Worm (Caenorhabditis elegans): Measurements from ENCODE around the gene F13A2.4.

The F13A2.4 gene

ce11 chrV:4377622-4378021, 22.4 kb downstream of the F13A2.4 start, which contains the start of gene F32D1.8:
TSS of gene F32D1.8 (minus strand) at chrV:4377722.
- no peak for TF ChIP-seq dao-5 (tag; optimal IDR thresholded peaks at IDR 0.05)

DNA sequence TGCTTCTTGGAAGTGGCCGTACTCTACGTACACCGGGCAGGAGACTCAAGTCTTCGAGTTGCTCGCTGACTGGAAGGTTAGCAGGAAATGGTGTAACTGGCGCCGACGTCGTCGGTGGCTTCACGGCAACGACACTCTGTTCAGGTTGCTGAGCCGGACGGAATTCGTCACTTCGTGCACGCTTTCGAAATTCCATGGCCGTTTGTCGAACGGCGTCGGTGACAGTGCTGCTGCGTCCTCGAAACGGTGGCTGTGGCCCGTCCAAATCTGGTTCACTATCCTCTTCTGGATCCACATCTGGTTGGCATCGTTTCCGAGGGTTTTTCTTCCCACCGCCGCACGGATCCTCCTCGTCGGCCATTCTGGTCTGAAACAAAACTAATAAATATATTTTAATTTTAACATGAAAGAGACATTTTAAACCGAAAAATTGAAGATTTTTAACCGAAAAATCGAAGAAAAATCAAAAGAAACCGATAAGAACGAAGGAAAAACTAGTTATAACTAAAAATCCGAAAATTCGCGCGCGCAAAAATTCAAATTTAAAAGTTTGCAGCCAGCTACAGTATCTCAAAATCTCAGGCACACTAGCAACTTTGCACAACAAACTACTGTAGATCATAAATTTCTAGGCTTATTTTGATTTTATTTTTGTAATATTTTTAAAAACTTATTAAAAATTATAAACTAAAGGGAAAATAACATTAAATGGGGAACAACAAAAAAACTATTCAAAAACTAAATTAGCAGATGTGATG, 24.0 kb downstream of the F13A2.4 start, which contains the start of gene F32D1.7:
TSS of gene F32D1.7 (minus strand) at position 367 of the 758 bp plus-strand sequence.
- TF ChIP-seq him-1 (tag; optimal IDR thresholded peaks at IDR 0.05) (no peak), dao-5 (tag; optimal IDR thresholded peaks at IDR 0.05) (no peak), W03F9.2 (tag; optimal IDR thresholded peaks at IDR 0.05) (peak; percentile 11)

DNA sequence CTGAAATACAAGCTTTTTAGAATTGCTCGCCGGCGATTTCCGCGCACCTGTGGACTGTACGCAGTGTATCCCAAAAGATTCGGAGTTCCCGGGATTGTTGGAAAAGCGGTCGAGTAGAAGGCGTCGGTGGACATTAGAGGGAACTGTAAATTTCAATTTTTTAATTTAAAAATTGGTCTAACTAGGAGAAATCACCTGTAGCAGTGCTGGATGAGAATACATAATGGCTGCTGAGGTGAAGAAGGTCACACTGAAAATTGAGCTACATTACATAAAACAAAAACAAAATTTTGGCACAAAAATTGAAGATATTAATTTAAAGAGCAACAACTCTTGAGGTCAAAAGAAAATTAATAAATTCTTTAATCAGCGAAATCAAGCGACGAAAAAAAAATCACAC, 25.4 kb downstream of the F13A2.4 start, which contains the start of gene neg-1:
TSS of gene neg-1 (minus strand) at position 250 of the 400 bp plus-strand sequence.
- no peak for TF ChIP-seq dao-5 (tag; optimal IDR thresholded peaks at IDR 0.05)
- no peak for TF ChIP-seq W03F9.2 (tag; optimal IDR thresholded peaks at IDR 0.05)
- no peak for TF ChIP-seq him-1 (tag; optimal IDR thresholded peaks at IDR 0.05)

DNA sequence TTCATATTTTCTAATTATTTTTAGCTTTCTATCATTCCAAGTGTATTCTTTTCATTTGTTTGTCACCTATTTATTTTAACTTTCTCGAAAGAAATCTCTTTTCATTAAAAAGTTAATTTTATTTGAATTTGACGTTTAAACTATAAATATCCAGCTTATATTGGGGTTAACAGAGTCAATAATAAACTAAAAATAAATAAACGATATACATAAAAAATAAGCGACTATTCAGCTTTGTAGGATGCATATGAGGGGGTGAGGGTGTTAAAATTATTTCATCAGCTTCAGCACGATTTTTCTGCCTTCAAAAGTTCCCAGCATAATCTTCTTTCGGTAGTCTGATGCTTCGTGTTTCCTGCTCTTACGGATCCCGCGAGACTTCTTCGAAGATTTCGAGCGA, 26.4 kb downstream of the F13A2.4 start:
- TF ChIP-seq him-1 (tag; optimal IDR thresholded peaks at IDR 0.05) (no peak), W03F9.2 (tag; optimal IDR thresholded peaks at IDR 0.05) (no peak), dao-5 (tag; optimal IDR thresholded peaks at IDR 0.05) (no peak)

DNA sequence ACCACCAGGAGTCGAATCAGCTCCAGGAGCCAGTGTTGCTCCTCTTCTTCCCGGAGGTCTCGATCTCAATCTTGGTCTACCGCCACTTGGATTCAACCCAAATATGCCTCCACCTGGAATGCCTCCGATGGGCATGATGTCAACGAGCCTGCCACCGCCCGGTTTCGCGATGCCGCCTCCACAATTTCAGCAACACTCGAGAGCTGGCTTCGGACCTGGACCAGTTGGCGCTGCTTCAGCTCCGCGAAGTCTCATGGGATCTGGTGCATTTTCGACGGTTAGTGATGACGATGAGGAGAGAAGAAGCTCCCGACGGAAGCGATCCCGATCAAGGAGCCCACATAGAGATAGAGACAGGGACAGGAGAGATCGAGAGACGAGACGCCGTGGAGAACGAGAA, 27.0 kb downstream of the F13A2.4 start:
- TF ChIP-seq W03F9.2 (tag; optimal IDR thresholded peaks at IDR 0.05) (no peak), dao-5 (tag; optimal IDR thresholded peaks at IDR 0.05) (no peak), him-1 (tag; optimal IDR thresholded peaks at IDR 0.05) (no peak)

DNA sequence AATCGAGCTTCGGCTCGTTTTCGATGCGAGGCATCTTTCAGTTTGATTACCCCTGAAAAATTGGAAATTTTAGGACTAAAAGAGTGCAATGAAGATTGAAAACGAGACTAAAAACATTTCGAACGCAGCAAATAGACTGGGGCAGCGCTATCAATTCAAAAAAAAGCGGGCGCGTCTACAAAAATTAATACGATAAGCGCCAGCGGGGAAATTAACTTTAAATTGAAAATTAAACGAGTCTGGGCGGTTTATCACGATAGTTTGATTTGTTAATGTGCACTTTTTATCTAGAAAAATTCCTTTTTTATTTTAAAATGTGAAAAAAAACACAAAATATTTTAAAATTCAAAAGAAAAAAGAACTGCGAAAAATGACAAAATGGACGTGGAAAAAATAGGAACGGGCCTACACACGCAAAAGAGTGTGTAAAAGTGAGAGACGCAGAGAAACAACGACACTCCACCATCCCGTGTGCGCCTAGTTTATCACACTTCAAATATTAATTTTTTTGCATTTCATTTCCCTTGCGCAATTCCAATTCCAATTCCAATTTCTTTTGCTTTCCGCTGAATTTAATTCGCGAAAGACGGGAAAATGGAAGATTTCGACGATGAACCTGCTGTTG, 28.6 kb downstream of the F13A2.4 start, which contains the start of the genes gmpr-1 and fipp-1:
TSS of gene gmpr-1 (minus strand) at position 75 of the 625 bp plus-strand sequence.
TSS of gene fipp-1 (plus strand) at position 499 of the 625 bp plus-strand sequence.
- TF ChIP-seq W03F9.2 (tag; optimal IDR thresholded peaks at IDR 0.05) (peak; percentile 6), him-1 (tag; optimal IDR thresholded peaks at IDR 0.05) (no peak)

ce11 chrV:4370515-4370914, 29.5 kb downstream of the F13A2.4 start:
- TF ChIP-seq W03F9.2 (tag; optimal IDR thresholded peaks at IDR 0.05) = no peak
- no peak for TF ChIP-seq him-1 (tag; optimal IDR thresholded peaks at IDR 0.05)
- TF ChIP-seq dao-5 (tag; optimal IDR thresholded peaks at IDR 0.05) = no peak

DNA sequence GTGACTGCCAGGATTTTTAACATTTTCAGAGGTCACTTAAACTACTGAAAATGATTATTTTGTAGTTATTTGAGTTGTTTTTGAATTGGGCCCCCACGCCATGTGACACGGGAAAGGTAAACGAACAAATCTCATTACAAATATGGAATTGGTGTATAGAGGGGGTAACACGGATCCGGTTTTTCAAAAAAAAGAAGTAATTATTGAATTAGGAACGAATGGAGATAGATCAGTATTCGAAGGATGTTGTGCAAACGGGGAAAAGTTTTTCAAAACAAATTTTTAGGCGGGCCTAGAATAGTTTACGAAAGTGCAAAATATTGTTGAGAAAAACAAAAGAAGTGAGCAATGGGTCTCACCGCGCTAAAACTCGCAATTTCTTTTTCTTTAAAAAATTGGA, 33.6 kb downstream of the F13A2.4 start, which contains the start of gene F32D1.11:
TSS of gene F32D1.11 (minus strand) at position 101 of the 400 bp plus-strand sequence.
- TF ChIP-seq dao-5 (tag; optimal IDR thresholded peaks at IDR 0.05) (no peak), W03F9.2 (tag; optimal IDR thresholded peaks at IDR 0.05) (no peak), him-1 (tag; optimal IDR thresholded peaks at IDR 0.05) (no peak)

ce11 chrV:4364517-4364916, 35.5 kb downstream of the F13A2.4 start, which contains the start of gene grl-13:
TSS of gene grl-13 (minus strand) at chrV:4364617.
- no peak for TF ChIP-seq him-1 (tag; optimal IDR thresholded peaks at IDR 0.05)
- no peak for TF ChIP-seq dao-5 (tag; optimal IDR thresholded peaks at IDR 0.05)
- TF ChIP-seq W03F9.2 (tag; optimal IDR thresholded peaks at IDR 0.05) = no peak

- TF ChIP-seq W03F9.2 (tag; optimal IDR thresholded peaks at IDR 0.05) (no peak), dao-5 (tag; optimal IDR thresholded peaks at IDR 0.05) (no peak), him-1 (tag; optimal IDR thresholded peaks at IDR 0.05) (no peak)
Observed at ce11 chrV:4361505-4361904, 38.5 kb downstream of the F13A2.4 start, which contains the start of gene F32D1.3. TSS of gene F32D1.3 (minus strand) at chrV:4361569.

ce11 chrV:4360018-4360417, 40.0 kb downstream of the F13A2.4 start:
- TF ChIP-seq him-1 (tag; optimal IDR thresholded peaks at IDR 0.05) (no peak), dao-5 (tag; optimal IDR thresholded peaks at IDR 0.05) (no peak), W03F9.2 (tag; optimal IDR thresholded peaks at IDR 0.05) (no peak)

DNA sequence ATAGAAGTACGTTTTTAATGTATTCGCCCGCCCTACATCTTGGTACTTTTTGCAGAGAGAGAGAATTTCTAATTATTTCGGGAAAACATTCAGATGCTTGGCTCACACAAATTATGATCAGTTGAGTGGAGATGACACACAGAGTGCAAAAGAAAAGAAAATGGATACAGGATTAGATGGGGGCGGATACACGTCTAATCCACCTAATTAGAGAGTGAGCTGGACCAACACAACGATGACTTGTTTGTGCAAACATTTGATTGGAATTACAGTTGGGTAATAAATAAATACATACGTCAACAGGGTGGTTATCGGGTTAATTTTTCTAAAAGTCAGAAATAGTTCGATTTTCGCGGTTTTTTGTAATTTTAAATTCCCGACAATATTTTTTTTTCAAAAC, 40.9 kb downstream of the F13A2.4 start:
- TF ChIP-seq dao-5 (tag; optimal IDR thresholded peaks at IDR 0.05) (no peak), him-1 (tag; optimal IDR thresholded peaks at IDR 0.05) (no peak), W03F9.2 (tag; optimal IDR thresholded peaks at IDR 0.05) (no peak)

ce11 chrV:4357369-4357768, 42.6 kb downstream of the F13A2.4 start:
- TF ChIP-seq him-1 (tag; optimal IDR thresholded peaks at IDR 0.05) (no peak), dao-5 (tag; optimal IDR thresholded peaks at IDR 0.05) (no peak), W03F9.2 (tag; optimal IDR thresholded peaks at IDR 0.05) (no peak)

DNA sequence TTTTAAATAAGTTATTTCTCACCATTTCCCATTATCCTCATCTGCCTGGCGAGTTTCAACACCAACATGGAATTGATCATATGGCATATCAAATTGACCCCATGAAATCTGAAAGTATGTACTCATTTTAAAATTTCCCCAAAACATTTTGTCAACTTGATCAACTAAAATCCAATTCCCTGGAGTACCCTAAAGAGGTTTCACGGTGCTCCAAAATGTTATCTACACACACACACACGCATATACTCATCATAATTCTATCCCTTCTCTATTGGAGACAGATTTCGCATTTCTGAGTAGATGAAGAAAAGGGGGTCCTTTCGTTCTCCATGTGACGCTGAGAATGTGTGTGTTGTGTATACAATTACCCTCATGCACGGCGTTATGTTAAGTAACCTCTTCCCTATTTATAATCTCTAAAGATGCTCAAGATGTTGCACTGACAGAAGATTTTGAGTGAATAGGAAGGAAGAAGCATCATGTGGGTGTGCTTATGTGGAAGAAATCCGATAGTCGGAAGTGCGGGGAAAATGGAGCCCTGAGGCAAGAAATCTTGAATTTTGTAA, 43.9 kb downstream of the F13A2.4 start:
- TF ChIP-seq him-1 (tag; optimal IDR thresholded peaks at IDR 0.05) (no peak), dao-5 (tag; optimal IDR thresholded peaks at IDR 0.05) (no peak), W03F9.2 (tag; optimal IDR thresholded peaks at IDR 0.05) (no peak)
